Fruit fly (Drosophila melanogaster) whole organism, embryonic: ENCODE data around the gene miple1.
A peak's percentile ranks its signal among the peaks of the same experiment; 100 is the strongest.

Experiments
- Blimp-1 ChIP-seq: fragments of 200-800 bp; sonication (Bioruptor generic); optimal IDR thresholded peaks from 3 replicates; lab custom pipeline; 2018; ENCODE audit warnings: missing biosample characterization, missing genetic modification characterization, mild to moderate bottlenecking, moderate library complexity, missing genetic modification reagents
- CG10321 ChIP-seq: fragments of 200-800 bp; sonication (Bioruptor generic); IDR thresholded peaks from 2 replicates; pipeline ENCODE4 v1.3.6; 2022; ENCODE audit warnings: missing biosample characterization, missing genetic modification characterization
- CG10366 ChIP-seq: fragments of 200-800 bp; sonication (Bioruptor generic); IDR thresholded peaks from 2 replicates; pipeline ENCODE4 v1.3.6; 2022; ENCODE audit warnings: missing biosample characterization, missing genetic modification characterization
- CG10565 ChIP-seq: fragments of 200-800 bp; sonication (Bioruptor generic); optimal IDR thresholded peaks from 3 replicates; lab custom pipeline; 2016; ENCODE audit warnings: missing biosample characterization, mild to moderate bottlenecking, missing genetic modification characterization
- CG10979 ChIP-seq: fragments of 200-800 bp; sonication (Bioruptor generic); optimal IDR thresholded peaks from 2 replicates; lab custom pipeline; 2018; ENCODE audit warnings: missing biosample characterization, mild to moderate bottlenecking, missing genetic modification characterization, moderate library complexity
- CG12299 ChIP-seq: fragments of 200-800 bp; sonication (Bioruptor generic); optimal IDR thresholded peaks from 2 replicates; lab custom pipeline; 2018; ENCODE audit warnings: missing biosample characterization, mild to moderate bottlenecking, missing genetic modification characterization
- CG17912 ChIP-seq: fragments of 200-800 bp; sonication (Bioruptor generic); optimal IDR thresholded peaks from 2 replicates; lab custom pipeline; 2018; ENCODE audit warnings: missing biosample characterization, mild to moderate bottlenecking, missing genetic modification characterization
- CG2129 ChIP-seq: fragments of 200-800 bp; sonication (Bioruptor generic); IDR thresholded peaks from 2 replicates; pipeline ENCODE4 v1.3.6; 2022; ENCODE audit warnings: missing biosample characterization, missing genetic modification characterization; ENCODE audit not compliant: partially characterized antibody
- CG2889 ChIP-seq: fragments of 200-800 bp; sonication (Bioruptor generic); IDR thresholded peaks from 3 replicates; pipeline ENCODE4 v1.3.6; 2022; ENCODE audit warnings: missing biosample characterization, missing genetic modification characterization
- CG43689 ChIP-seq: fragments of 200-800 bp; sonication (Bioruptor generic); IDR thresholded peaks from 2 replicates; pipeline ENCODE4 v1.3.6; 2022; ENCODE audit warnings: missing biosample characterization, missing genetic modification characterization
- CG4707 ChIP-seq: fragments of 200-800 bp; sonication (Bioruptor generic); optimal IDR thresholded peaks from 2 replicates; lab custom pipeline; 2018; ENCODE audit warnings: missing biosample characterization, mild to moderate bottlenecking, missing genetic modification characterization, moderate library complexity
- CG5245 ChIP-seq: fragments of 200-800 bp; sonication (Bioruptor generic); optimal IDR thresholded peaks from 3 replicates; lab custom pipeline; 2016; ENCODE audit warnings: missing biosample characterization, missing genetic modification characterization
- CG7357 ChIP-seq: fragments of 200-800 bp; sonication (Bioruptor generic); IDR thresholded peaks from 3 replicates; pipeline ENCODE4 v1.3.6; 2022; ENCODE audit warnings: missing biosample characterization, missing genetic modification characterization
- CG8281 ChIP-seq: fragments of 200-800 bp; sonication (Bioruptor generic); optimal IDR thresholded peaks from 2 replicates; lab custom pipeline; 2018; ENCODE audit warnings: missing biosample characterization, mild to moderate bottlenecking, missing genetic modification characterization, moderate library complexity
- CG8359 ChIP-seq: fragments of 200-800 bp; sonication (Bioruptor generic); optimal IDR thresholded peaks from 2 replicates; lab custom pipeline; 2017; ENCODE audit warnings: missing biosample characterization, mild to moderate bottlenecking, missing genetic modification characterization, borderline replicate concordance
- CG8478 ChIP-seq: fragments of >200 bp; optimal IDR thresholded peaks from 2 replicates; lab custom pipeline; 2018
- CG8924 ChIP-seq: fragments of 200-800 bp; optimal IDR thresholded peaks from 3 replicates; lab custom pipeline; 2019; ENCODE audit warnings: missing biosample characterization, mild to moderate bottlenecking, missing genetic modification characterization, moderate library complexity
- Camta ChIP-seq: fragments of 200-800 bp; sonication (Bioruptor generic); optimal IDR thresholded peaks from 2 replicates; lab custom pipeline; 2016; ENCODE audit warnings: missing biosample characterization, missing genetic modification characterization
- CkIIα-i1 ChIP-seq: fragments of 200-800 bp; sonication (Bioruptor generic); IDR thresholded peaks from 2 replicates; pipeline ENCODE4 v1.3.6; 2022; ENCODE audit warnings: missing biosample characterization, missing genetic modification characterization
- GATAe ChIP-seq: fragments of 200-800 bp; sonication (Bioruptor generic); conservative IDR thresholded peaks from 2 replicates; pipeline ENCODE4 v1.3.6; 2022; ENCODE audit warnings: missing biosample characterization, missing genetic modification characterization
- Lpt ChIP-seq: fragments of >200 bp; optimal IDR thresholded peaks from 2 replicates; lab custom pipeline; 2018; ENCODE audit warnings: missing biosample characterization, missing genetic modification characterization
- MESR4 ChIP-seq: fragments of 200-800 bp; sonication (Bioruptor generic); optimal IDR thresholded peaks from 2 replicates; lab custom pipeline; 2018; ENCODE audit warnings: missing biosample characterization, mild to moderate bottlenecking, missing genetic modification characterization, moderate library complexity
- Nf-YA ChIP-seq: fragments of 200-800 bp; sonication (Bioruptor generic); IDR thresholded peaks from 2 replicates; pipeline ENCODE4 v1.3.6; 2022; ENCODE audit warnings: missing biosample characterization, missing genetic modification characterization
- Six4 ChIP-seq: fragments of 200-800 bp; sonication (Bioruptor generic); optimal IDR thresholded peaks from 2 replicates; lab custom pipeline; 2016; ENCODE audit warnings: missing biosample characterization, missing genetic modification characterization
- Ssrp ChIP-seq: fragments of 200-800 bp; sonication (Bioruptor generic); optimal IDR thresholded peaks from 2 replicates; lab custom pipeline; 2018; ENCODE audit warnings: missing biosample characterization, mild to moderate bottlenecking, missing genetic modification characterization, moderate library complexity
- Usf ChIP-seq: fragments of 200-800 bp; sonication (Bioruptor generic); optimal IDR thresholded peaks from 2 replicates; lab custom pipeline; 2017; ENCODE audit warnings: missing genotype, missing biosample characterization, missing genetic modification characterization
- Xrp1 ChIP-seq: fragments of 200-800 bp; sonication (Bioruptor generic); IDR thresholded peaks from 2 replicates; pipeline ENCODE4 v1.3.6; 2022; ENCODE audit warnings: missing biosample characterization, missing genetic modification characterization
- YL-1 ChIP-seq: fragments of 200-800 bp; sonication (Bioruptor generic); optimal IDR thresholded peaks from 3 replicates; lab custom pipeline; 2017; ENCODE audit warnings: missing biosample characterization, mild to moderate bottlenecking, missing genetic modification characterization
- ab ChIP-seq: fragments of 200-800 bp; sonication (Bioruptor generic); optimal IDR thresholded peaks from 2 replicates; lab custom pipeline; 2016; ENCODE audit warnings: missing biosample characterization, missing genetic modification characterization
- bsh ChIP-seq, 2 experiments: fragments of 200-800 bp; sonication (Bioruptor generic); optimal IDR thresholded peaks; 2 replicates each; lab custom pipeline; 2017 to 2018; ENCODE audit warnings: mild to moderate bottlenecking in 2 of 2, missing biosample characterization in 2 of 2, missing genetic modification characterization in 2 of 2, moderate library complexity in 1 of 2
- caup ChIP-seq: fragments of 200-800 bp; sonication (Bioruptor generic); optimal IDR thresholded peaks from 3 replicates; lab custom pipeline; 2017; ENCODE audit warnings: missing biosample characterization, mild to moderate bottlenecking, missing genetic modification characterization, moderate library complexity; ENCODE audit not compliant: severe bottlenecking
- chm ChIP-seq: fragments of 200-800 bp; sonication (Bioruptor generic); IDR thresholded peaks from 2 replicates; pipeline ENCODE4 v1.3.6; 2022; ENCODE audit warnings: missing biosample characterization, missing genetic modification characterization
- crol ChIP-seq: fragments of 200-800 bp; sonication (Bioruptor generic); IDR thresholded peaks from 2 replicates; pipeline ENCODE4 v1.3.6; 2022; ENCODE audit warnings: missing biosample characterization, missing genetic modification characterization
- crp ChIP-seq, 2 experiments: fragments of 200-800 bp; sonication (Bioruptor generic); optimal IDR thresholded peaks; 2 replicates in 1 of 2; 3 replicates in 1 of 2; lab custom pipeline; 2017; ENCODE audit warnings: missing biosample characterization in 2 of 2, missing genetic modification characterization in 2 of 2, mild to moderate bottlenecking in 1 of 2, moderate library complexity in 1 of 2
- danr ChIP-seq: fragments of 200-800 bp; sonication (Bioruptor generic); IDR thresholded peaks from 2 replicates; pipeline ENCODE4 v1.3.6; 2022; ENCODE audit warnings: missing biosample characterization, missing genetic modification characterization
- dimm ChIP-seq: fragments of 200-800 bp; sonication (Bioruptor generic); IDR thresholded peaks from 2 replicates; pipeline ENCODE4 v1.3.6; 2022; ENCODE audit warnings: missing biosample characterization, missing genetic modification characterization
- disco-r ChIP-seq: fragments of 200-800 bp; sonication (Bioruptor generic); optimal IDR thresholded peaks from 2 replicates; lab custom pipeline; 2016; ENCODE audit warnings: missing biosample characterization, missing genetic modification characterization
- kah ChIP-seq: fragments of 200-800 bp; sonication (Bioruptor generic); optimal IDR thresholded peaks from 2 replicates; lab custom pipeline; 2018; ENCODE audit warnings: missing biosample characterization, mild to moderate bottlenecking, missing genetic modification characterization
- kay ChIP-seq: fragments of 200-800 bp; sonication (Bioruptor generic); optimal IDR thresholded peaks from 2 replicates; lab custom pipeline; 2016; ENCODE audit warnings: missing biosample characterization, missing genetic modification characterization
- lov ChIP-seq, 2 experiments: fragments of 200-800 bp in 1 of 2; fragments of >200 bp in 1 of 2; sonication (Bioruptor generic) in 1 of 2; IDR thresholded peaks in 1 of 2; optimal IDR thresholded peaks in 1 of 2; 2 replicates in 1 of 2; 3 replicates in 1 of 2; pipeline versions ENCODE4 v1.3.6 to Lab custom; 2017 to 2022; ENCODE audit warnings: missing biosample characterization in 1 of 2, missing genetic modification characterization in 1 of 2
- mam ChIP-seq: fragments of 200-800 bp; sonication (Bioruptor generic); optimal IDR thresholded peaks from 3 replicates; lab custom pipeline; 2016; ENCODE audit warnings: missing biosample characterization, missing genetic modification characterization
- pb ChIP-seq: fragments of 200-800 bp; sonication (Bioruptor generic); optimal IDR thresholded peaks from 3 replicates; lab custom pipeline; 2016; ENCODE audit warnings: missing biosample characterization, missing genetic modification characterization
- slou ChIP-seq: fragments of 200-800 bp; sonication (Bioruptor generic); optimal IDR thresholded peaks from 3 replicates; lab custom pipeline; 2016; ENCODE audit warnings: missing biosample characterization, missing genetic modification characterization
- tna ChIP-seq: fragments of 200-800 bp; sonication (Bioruptor generic); IDR thresholded peaks from 2 replicates; pipeline ENCODE4 v1.3.6; 2022; ENCODE audit warnings: missing biosample characterization, missing genetic modification characterization; ENCODE audit not compliant: partially characterized antibody
- unpg ChIP-seq: fragments of 200-800 bp; sonication (Bioruptor generic); optimal IDR thresholded peaks from 3 replicates; lab custom pipeline; 2018; ENCODE audit warnings: missing biosample characterization, mild to moderate bottlenecking, missing genetic modification characterization, moderate library complexity
- vfl ChIP-seq: fragments of 200-800 bp; sonication (Bioruptor generic); optimal IDR thresholded peaks from 2 replicates; lab custom pipeline; 2016; ENCODE audit warnings: missing biosample characterization, missing genetic modification characterization
- vnd ChIP-seq: fragments of 200-800 bp; sonication (Bioruptor generic); IDR thresholded peaks from 3 replicates; pipeline ENCODE4 v1.3.6; 2022; ENCODE audit warnings: missing biosample characterization, missing genetic modification characterization; ENCODE audit not compliant: partially characterized antibody
- wdn ChIP-seq: fragments of 200-800 bp; sonication (Bioruptor generic); IDR thresholded peaks from 2 replicates; pipeline ENCODE4 v1.3.6; 2022; ENCODE audit warnings: missing biosample characterization, missing genetic modification characterization
- wor ChIP-seq: fragments of 200-800 bp; sonication (Bioruptor generic); IDR thresholded peaks from 2 replicates; pipeline ENCODE4 v1.3.6; 2022; ENCODE audit warnings: missing biosample characterization, missing genetic modification characterization
- zen ChIP-seq: fragments of 200-800 bp; sonication (Bioruptor generic); optimal IDR thresholded peaks from 3 replicates; lab custom pipeline; 2018; ENCODE audit warnings: missing biosample characterization, mild to moderate bottlenecking, missing genetic modification characterization, moderate library complexity

The miple1 gene

dm6 chr3L:246644-247199, 20.4 kb upstream of the miple1 start (continued):
- TF ChIP-seq wdn (GFP tag; lab: Robert Waterston, UW) (no peak), vnd (no peak; the same call in 2 of the 3 replicates), dimm (GFP tag; lab: Robert Waterston, UW) (no peak), CG2889 (no peak), Nf-YA (GFP tag; lab: Robert Waterston, UW) (peak; percentile 87), tna (peak; percentile 71), Camta (GFP tag; lab: Kevin White, UChicago) (peak; percentile 72), caup (GFP tag; lab: Kevin White, UChicago) (no peak), CG10979 (tag; lab: Kevin White, UChicago) (peak; percentile 19), lov (optimal IDR thresholded peaks at IDR 0.05; lab: Kevin White, UChicago) (no peak), lov (GFP tag; IDR thresholded peaks at IDR 0.05; lab: Robert Waterston, UW) (peak; percentile 76; the same call in 2 of the 3 replicates), CG4707 (GFP tag; lab: Kevin White, UChicago) (no peak), Xrp1 (0 out of 2 replicates have a peak, but pooled peaks have one; percentile 14), vfl (GFP tag; lab: Kevin White, UChicago) (peak; percentile 22), chm (peak; percentile 42; the same call in 1 of the 2 replicates), mam (peak; percentile 41), CG17912 (peak; percentile 67), YL-1 (GFP tag; lab: Kevin White, UChicago) (peak; percentile 91), bsh (GFP tag; optimal IDR thresholded peaks at IDR 0.05; lab: Kevin White, UChicago) (no peak), zen (tag; lab: Kevin White, UChicago) (peak; percentile 54), CG8281 (no peak), CG8924 (tag; lab: Kevin White, UChicago) (no peak), CG8359 (GFP tag; lab: Kevin White, UChicago) (no peak), CG8478 (no peak), ab (GFP tag; lab: Kevin White, UChicago) (peak; percentile 48), Six4 (GFP tag; lab: Kevin White, UChicago) (no peak), danr (GFP tag; lab: Robert Waterston, UW) (no peak), Usf (GFP tag; lab: Kevin White, UChicago) (no peak), wor (GFP tag; lab: Robert Waterston, UW) (no peak), GATAe (GFP tag; lab: Robert Waterston, UW) (no peak), MESR4 (GFP tag; lab: Kevin White, UChicago) (peak; percentile 99), CG7357 (GFP tag; lab: Robert Waterston, UW) (no peak), disco-r (GFP tag; lab: Kevin White, UChicago) (no peak), CG10565 (GFP tag; lab: Kevin White, UChicago) (no peak), kay (no peak), kah (GFP tag; lab: Kevin White, UChicago) (no peak), unpg (no peak), CG43689 (GFP tag; lab: Robert Waterston, UW) (no peak), Lpt (GFP tag; lab: Kevin White, UChicago) (no peak), pb (GFP tag; lab: Kevin White, UChicago) (peak; percentile 36), Ssrp (tag; lab: Kevin White, UChicago) (no peak), Blimp-1 (no peak), slou (GFP tag; lab: Kevin White, UChicago) (no peak), CG10321 (GFP tag; lab: Robert Waterston, UW) (no peak), CG2129 (no peak), crp (GFP tag; optimal IDR thresholded peaks at IDR 0.05; lab: Kevin White, UChicago) (peak in 1 of 2 experiments; percentile 42), crol (GFP tag; lab: Robert Waterston, UW) (no peak), CG5245 (GFP tag; lab: Kevin White, UChicago) (peak; percentile 30), CG12299 (tag; lab: Kevin White, UChicago) (no peak), CG10366 (GFP tag; lab: Robert Waterston, UW) (no peak), CkIIα-i1 (GFP tag; lab: Robert Waterston, UW) (no peak)
